Worm (Caenorhabditis elegans) whole organism, mixed stage, embryonic: Measurements from ENCODE around the gene rnp-9.

ENCODE experiments used
- blmp-1 ChIP-seq: fragments of 150-350 bp; optimal IDR thresholded peaks from 2 replicates; lab custom pipeline; 2014; ENCODE audit warnings: missing biosample characterization, missing genetic modification characterization
- ceh-43 ChIP-seq: fragments of 200-800 bp; sonication (Bioruptor generic); optimal IDR thresholded peaks from 2 replicates; lab custom pipeline; 2018; ENCODE audit warnings: mild to moderate bottlenecking, missing genetic modification characterization, moderate library complexity, missing compliant biosample characterization
- elt-1 ChIP-seq: sonication (generic microtip); optimal IDR thresholded peaks from 2 replicates; lab custom pipeline; 2017; ENCODE audit warnings: missing genetic modification characterization, mild to moderate bottlenecking, missing compliant biosample characterization, antibody characterized with exemption, moderate library complexity, borderline replicate concordance; ENCODE audit not compliant: insufficient read depth
- sptf-1 ChIP-seq: sonication (generic microtip); optimal IDR thresholded peaks from 2 replicates; lab custom pipeline; 2017; ENCODE audit warnings: mild to moderate bottlenecking, missing genetic modification characterization, moderate library complexity, missing compliant biosample characterization
- unc-39 ChIP-seq: fragments of 150-350 bp; optimal IDR thresholded peaks from 2 replicates; lab custom pipeline; 2014; ENCODE audit warnings: missing biosample characterization, missing genetic modification characterization
- unc-62 ChIP-seq: fragments of 150-350 bp; optimal IDR thresholded peaks from 2 replicates; lab custom pipeline; 2014; ENCODE audit warnings: missing biosample characterization, missing genetic modification reagents, missing genetic modification characterization
- ztf-11 ChIP-seq: fragments of 150-350 bp; optimal IDR thresholded peaks from 2 replicates; lab custom pipeline; 2014; ENCODE audit warnings: missing biosample characterization, missing genetic modification characterization

ce11 chrX:10141264-10141663 lies 25.8 kb upstream of the rnp-9 start:
- TF ChIP-seq blmp-1 (tag; lab: Kevin White, UChicago) (no peak), sptf-1 (tag; lab: Kevin White, UChicago) (no peak), unc-39 (no peak), ztf-11 (tag; lab: Kevin White, UChicago) (no peak), elt-1 (no peak), unc-62 (GFP tag; lab: Kevin White, UChicago) (no peak), ceh-43 (GFP tag; lab: Kevin White, UChicago) (no peak)
